Fruit fly (Drosophila melanogaster) whole organism, embryonic: ENCODE data around the gene CG9222.
A peak's percentile ranks its signal among the peaks of the same experiment; 100 is the strongest.

Experiments
- B-H2 ChIP-seq: fragments of 200-800 bp; sonication (Bioruptor generic); optimal IDR thresholded peaks from 2 replicates; lab custom pipeline; 2018; ENCODE audit warnings: missing biosample characterization, mild to moderate bottlenecking, missing genetic modification characterization
- CG10321 ChIP-seq: fragments of 200-800 bp; sonication (Bioruptor generic); IDR thresholded peaks from 2 replicates; pipeline ENCODE4 v1.3.6; 2022; ENCODE audit warnings: missing biosample characterization, missing genetic modification characterization
- CG12219 ChIP-seq: fragments of 200-800 bp; sonication (Bioruptor generic); optimal IDR thresholded peaks from 3 replicates; lab custom pipeline; 2018; ENCODE audit warnings: missing biosample characterization, mild to moderate bottlenecking, missing genetic modification characterization
- CG12769 ChIP-seq: fragments of 200-800 bp; sonication (Bioruptor generic); optimal IDR thresholded peaks from 2 replicates; lab custom pipeline; 2019; ENCODE audit warnings: missing biosample characterization, mild to moderate bottlenecking, missing genetic modification characterization, moderate library complexity
- CG13287 ChIP-seq: fragments of 200-800 bp; sonication (Bioruptor generic); IDR thresholded peaks from 2 replicates; pipeline ENCODE4 v1.3.6; 2022; ENCODE audit warnings: missing biosample characterization, missing genetic modification characterization; ENCODE audit not compliant: partially characterized antibody
- CG14441 ChIP-seq: fragments of 200-800 bp; sonication (Bioruptor generic); IDR thresholded peaks from 2 replicates; pipeline ENCODE4 v1.3.6; 2022; ENCODE audit warnings: missing biosample characterization, missing genetic modification characterization
- CG16813 ChIP-seq: fragments of 200-800 bp; sonication (Bioruptor generic); IDR thresholded peaks from 3 replicates; pipeline ENCODE4 v1.3.6; 2022; ENCODE audit warnings: missing biosample characterization, missing genetic modification characterization; ENCODE audit not compliant: partially characterized antibody
- CG17385 ChIP-seq: fragments of 200-800 bp; sonication (Bioruptor generic); optimal IDR thresholded peaks from 3 replicates; lab custom pipeline; 2018; ENCODE audit warnings: missing biosample characterization, mild to moderate bottlenecking, missing genetic modification characterization
- CG1792 ChIP-seq: fragments of 200-800 bp; sonication (Bioruptor generic); optimal IDR thresholded peaks from 2 replicates; lab custom pipeline; 2016; ENCODE audit warnings: missing biosample characterization, missing genetic modification characterization
- CG31441 ChIP-seq: fragments of 200-800 bp; sonication (Bioruptor generic); IDR thresholded peaks from 2 replicates; pipeline ENCODE4 v1.3.6; 2022; ENCODE audit warnings: missing biosample characterization, missing genetic modification characterization
- CG33213 ChIP-seq: fragments of 200-800 bp; sonication (Bioruptor generic); optimal IDR thresholded peaks from 3 replicates; lab custom pipeline; 2016; ENCODE audit warnings: missing biosample characterization, missing genetic modification characterization
- CG3726 ChIP-seq: fragments of 200-800 bp; sonication (Bioruptor generic); IDR thresholded peaks from 3 replicates; pipeline ENCODE4, ENCODE4 v1.3.6; 2022; ENCODE audit warnings: missing biosample characterization, missing genetic modification characterization
- CG4360 ChIP-seq: fragments of 200-800 bp; sonication (Bioruptor generic); IDR thresholded peaks from 2 replicates; pipeline ENCODE4 v1.3.6; 2022; ENCODE audit warnings: missing biosample characterization, missing genetic modification characterization
- CG4707 ChIP-seq: fragments of 200-800 bp; sonication (Bioruptor generic); optimal IDR thresholded peaks from 2 replicates; lab custom pipeline; 2018; ENCODE audit warnings: missing biosample characterization, mild to moderate bottlenecking, missing genetic modification characterization, moderate library complexity
- CG8290 ChIP-seq, 3 experiments: fragments of 200-800 bp; sonication (Bioruptor generic); optimal IDR thresholded peaks; 2 replicates each; lab custom pipeline; 2016 to 2019; ENCODE audit warnings: missing biosample characterization in 3 of 3, missing genetic modification characterization in 3 of 3, mild to moderate bottlenecking in 2 of 3, moderate library complexity in 1 of 3
- CG8359 ChIP-seq: fragments of 200-800 bp; sonication (Bioruptor generic); optimal IDR thresholded peaks from 2 replicates; lab custom pipeline; 2017; ENCODE audit warnings: missing biosample characterization, mild to moderate bottlenecking, missing genetic modification characterization, borderline replicate concordance
- CG9215 ChIP-seq: fragments of 200-800 bp; sonication (Bioruptor generic); IDR thresholded peaks from 2 replicates; pipeline ENCODE4 v1.3.6; 2022; ENCODE audit warnings: missing biosample characterization, missing genetic modification characterization
- CG9797 ChIP-seq: fragments of 200-800 bp; sonication (Bioruptor generic); optimal IDR thresholded peaks from 3 replicates; lab custom pipeline; 2018; ENCODE audit warnings: missing biosample characterization, mild to moderate bottlenecking, missing genetic modification characterization
- HLH54F ChIP-seq: fragments of 200-800 bp; sonication (Bioruptor generic); optimal IDR thresholded peaks from 3 replicates; lab custom pipeline; 2016; ENCODE audit warnings: missing biosample characterization, missing genetic modification characterization
- Hsf ChIP-seq: fragments of 200-800 bp; sonication (Bioruptor generic); optimal IDR thresholded peaks from 3 replicates; lab custom pipeline; 2016; ENCODE audit warnings: missing biosample characterization, missing genetic modification characterization
- Oaz ChIP-seq: fragments of 200-800 bp; sonication (Bioruptor generic); IDR thresholded peaks from 2 replicates; pipeline ENCODE4 v1.3.6; 2022; ENCODE audit warnings: missing biosample characterization, missing genetic modification characterization
- Scr ChIP-seq: fragments of 200-800 bp; sonication (Bioruptor generic); IDR thresholded peaks from 2 replicates; pipeline ENCODE4 v1.3.6; 2022; ENCODE audit warnings: missing biosample characterization, missing genetic modification characterization; ENCODE audit not compliant: partially characterized antibody
- Sry-β ChIP-seq: fragments of 200-800 bp; sonication (Bioruptor generic); optimal IDR thresholded peaks from 2 replicates; lab custom pipeline; 2018; ENCODE audit warnings: missing biosample characterization, mild to moderate bottlenecking, missing genetic modification characterization, moderate library complexity
- ab ChIP-seq: fragments of 200-800 bp; sonication (Bioruptor generic); optimal IDR thresholded peaks from 2 replicates; lab custom pipeline; 2016; ENCODE audit warnings: missing biosample characterization, missing genetic modification characterization
- ap ChIP-seq: fragments of 200-800 bp; sonication (Bioruptor generic); IDR thresholded peaks from 2 replicates; pipeline ENCODE4 v1.3.6; 2022; ENCODE audit warnings: missing biosample characterization, missing genetic modification characterization
- ase ChIP-seq: fragments of 200-800 bp; sonication (Bioruptor generic); IDR thresholded peaks from 3 replicates; pipeline ENCODE4 v1.3.6; 2022; ENCODE audit warnings: missing biosample characterization, missing genetic modification characterization
- ato ChIP-seq: fragments of 200-800 bp; sonication (Bioruptor generic); IDR thresholded peaks from 2 replicates; pipeline ENCODE4 v1.3.6; 2022; ENCODE audit warnings: missing biosample characterization, missing genetic modification characterization; ENCODE audit not compliant: partially characterized antibody
- bcd ChIP-seq: fragments of 200-800 bp; sonication (Bioruptor generic); optimal IDR thresholded peaks from 2 replicates; lab custom pipeline; 2017; ENCODE audit warnings: missing biosample characterization, mild to moderate bottlenecking, missing genetic modification characterization
- bsh ChIP-seq, 2 experiments: fragments of 200-800 bp; sonication (Bioruptor generic); optimal IDR thresholded peaks; 2 replicates each; lab custom pipeline; 2017 to 2018; ENCODE audit warnings: mild to moderate bottlenecking in 2 of 2, missing biosample characterization in 2 of 2, missing genetic modification characterization in 2 of 2, moderate library complexity in 1 of 2
- crol ChIP-seq: fragments of 200-800 bp; sonication (Bioruptor generic); IDR thresholded peaks from 2 replicates; pipeline ENCODE4 v1.3.6; 2022; ENCODE audit warnings: missing biosample characterization, missing genetic modification characterization
- ems ChIP-seq: fragments of 200-800 bp; sonication (Bioruptor generic); optimal IDR thresholded peaks from 3 replicates; lab custom pipeline; 2016; ENCODE audit warnings: missing biosample characterization, missing genetic modification characterization
- exex ChIP-seq: fragments of 200-800 bp; sonication (Bioruptor generic); optimal IDR thresholded peaks from 4 replicates; lab custom pipeline; 2018; ENCODE audit warnings: missing biosample characterization, mild to moderate bottlenecking, missing genetic modification characterization, moderate library complexity
- gem ChIP-seq: fragments of 200-800 bp; sonication (Bioruptor generic); optimal IDR thresholded peaks from 2 replicates; lab custom pipeline; 2019; ENCODE audit warnings: missing biosample characterization, mild to moderate bottlenecking, missing genetic modification characterization, moderate library complexity
- grau ChIP-seq: fragments of 200-800 bp; optimal IDR thresholded peaks from 3 replicates; lab custom pipeline; 2019; ENCODE audit warnings: missing biosample characterization, mild to moderate bottlenecking, missing genetic modification characterization, moderate library complexity
- hbn ChIP-seq: fragments of 200-800 bp; sonication (Bioruptor generic); IDR thresholded peaks from 2 replicates; pipeline ENCODE4 v1.3.6; 2022; ENCODE audit warnings: missing biosample characterization, missing genetic modification characterization; ENCODE audit not compliant: partially characterized antibody
- mirr ChIP-seq: fragments of 200-800 bp; sonication (Bioruptor generic); optimal IDR thresholded peaks from 3 replicates; lab custom pipeline; 2018; ENCODE audit warnings: missing biosample characterization, mild to moderate bottlenecking, missing genetic modification characterization
- mld ChIP-seq: fragments of 200-800 bp; sonication (Bioruptor generic); IDR thresholded peaks from 3 replicates; pipeline ENCODE4 v1.3.6; 2022; ENCODE audit warnings: missing biosample characterization, missing genetic modification characterization; ENCODE audit not compliant: partially characterized antibody
- onecut ChIP-seq: fragments of 200-800 bp; sonication (Bioruptor generic); IDR thresholded peaks from 2 replicates; pipeline ENCODE4 v1.3.6; 2022; ENCODE audit warnings: missing biosample characterization, missing genetic modification characterization
- p53 ChIP-seq: fragments of 200-800 bp; sonication (Bioruptor generic); optimal IDR thresholded peaks from 2 replicates; lab custom pipeline; 2016; ENCODE audit warnings: missing biosample characterization, missing genetic modification characterization
- phol ChIP-seq: fragments of 200-800 bp; sonication (Bioruptor generic); optimal IDR thresholded peaks from 3 replicates; lab custom pipeline; 2018; ENCODE audit warnings: missing biosample characterization, mild to moderate bottlenecking, missing genetic modification characterization, moderate library complexity
- pum ChIP-seq: fragments of 200-800 bp; sonication (Bioruptor generic); optimal IDR thresholded peaks from 2 replicates; lab custom pipeline; 2016; ENCODE audit warnings: missing biosample characterization, missing genetic modification characterization
- sc ChIP-seq, 3 experiments: fragments of >200 bp in 2 of 3; fragments of 200-800 bp in 1 of 3; sonication (Bioruptor generic) in 1 of 3; optimal IDR thresholded peaks; 2 replicates in 2 of 3; 3 replicates in 1 of 3; lab custom pipeline; 2017; ENCODE audit warnings: mild to moderate bottlenecking in 1 of 3, missing biosample characterization in 1 of 3, missing genetic modification characterization in 1 of 3, missing genetic modification reagents in 1 of 3
- ssp ChIP-seq: fragments of 200-800 bp; sonication (Bioruptor generic); IDR thresholded peaks from 2 replicates; pipeline ENCODE4 v1.3.6; 2022; ENCODE audit warnings: missing biosample characterization, missing genetic modification characterization
- tll ChIP-seq, 2 experiments: fragments of 200-800 bp in 1 of 2; fragments of >200 bp in 1 of 2; sonication (Bioruptor generic) in 1 of 2; optimal IDR thresholded peaks; 2 replicates each; lab custom pipeline; 2017 to 2019; ENCODE audit warnings: missing biosample characterization in 2 of 2, missing genetic modification characterization in 2 of 2, mild to moderate bottlenecking in 1 of 2, moderate library complexity in 1 of 2
- unpg ChIP-seq: fragments of 200-800 bp; sonication (Bioruptor generic); optimal IDR thresholded peaks from 3 replicates; lab custom pipeline; 2018; ENCODE audit warnings: missing biosample characterization, mild to moderate bottlenecking, missing genetic modification characterization, moderate library complexity
- zfh1 ChIP-seq: fragments of 200-800 bp; sonication (Bioruptor generic); IDR thresholded peaks from 3 replicates; pipeline ENCODE4 v1.3.6; 2022; ENCODE audit warnings: missing biosample characterization, missing genetic modification characterization

The CG9222 gene

DNA sequence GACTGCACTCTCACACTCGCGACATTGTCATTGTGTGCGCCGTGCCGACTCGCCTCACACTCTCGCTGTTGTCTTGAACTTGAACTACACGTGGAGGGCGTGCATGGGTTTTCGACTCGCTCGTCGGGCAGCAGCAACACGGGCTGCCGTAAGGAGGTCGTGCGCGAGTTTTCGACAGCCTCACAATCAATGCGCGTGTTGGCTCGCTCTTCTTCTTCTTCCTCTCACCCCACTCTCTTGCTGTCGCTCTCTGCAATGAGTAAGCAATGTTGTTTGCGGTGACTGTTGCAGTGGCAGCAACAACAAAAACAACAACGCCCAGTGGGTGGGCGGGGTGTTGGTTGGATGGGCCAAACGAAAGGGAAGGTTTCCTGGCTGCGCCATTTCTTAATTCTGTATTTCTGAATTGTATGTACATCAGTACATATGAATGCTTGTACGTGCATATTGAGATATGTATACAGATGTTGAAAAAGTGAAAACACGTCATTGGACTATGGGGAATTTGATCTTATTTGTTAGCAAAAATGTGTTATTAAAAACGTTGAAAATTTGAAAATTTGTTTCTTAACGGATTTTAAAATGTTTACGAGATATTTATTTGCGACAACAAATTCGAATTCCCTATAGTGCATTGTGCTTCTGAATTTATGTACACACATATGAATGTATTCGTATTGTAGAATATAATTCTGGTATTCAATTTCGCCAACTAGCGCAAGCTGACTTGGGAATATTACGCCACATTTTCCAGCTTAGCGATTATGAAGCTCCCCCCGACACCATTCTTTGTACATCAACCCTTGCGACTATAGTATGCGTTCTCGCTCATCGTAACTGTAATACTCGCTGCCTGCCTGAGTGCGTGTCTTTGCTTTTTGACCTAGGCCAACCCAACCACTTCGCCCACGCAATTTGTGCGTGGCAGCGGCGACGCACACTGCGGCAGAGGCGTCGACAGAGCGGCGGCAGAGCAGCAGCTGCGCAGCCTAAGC is 42.2 kb upstream of the CG9222 start (continued):
- TF ChIP-seq sc (optimal IDR thresholded peaks at IDR 0.05; lab: Kevin White, UChicago) (no peak), sc (GFP tag; optimal IDR thresholded peaks at IDR 0.05; lab: Kevin White, UChicago) (peak; percentile 25), CG3726 (GFP tag; lab: Robert Waterston, UW) (no peak), Sry-β (no peak), gem (tag; lab: Kevin White, UChicago) (peak; percentile 63), ap (GFP tag; lab: Robert Waterston, UW) (no peak), ato (GFP tag; lab: Robert Waterston, UW) (peak; percentile 47; the same call in 1 of the 2 replicates), mirr (GFP tag; lab: Kevin White, UChicago) (peak; percentile 94), ase (no peak), exex (peak; percentile 6), CG9215 (GFP tag; lab: Robert Waterston, UW) (no peak), CG33213 (GFP tag; lab: Kevin White, UChicago) (no peak), tll (GFP tag; optimal IDR thresholded peaks at IDR 0.05; lab: Kevin White, UChicago) (peak in 1 of 2 experiments; percentile 91), CG8359 (peak; percentile 0), onecut (peak; percentile 90), CG16813 (GFP tag; lab: Robert Waterston, UW) (peak; percentile 44; the same call in 1 of the 3 replicates), HLH54F (no peak), bsh (GFP tag; optimal IDR thresholded peaks at IDR 0.05; lab: Kevin White, UChicago) (peak in 1 of 2 experiments; percentile 13), zfh1 (GFP tag; lab: Robert Waterston, UW) (no peak), CG9797 (GFP tag; lab: Kevin White, UChicago) (no peak), CG12219 (no peak), grau (tag; lab: Kevin White, UChicago) (peak; percentile 54), ab (peak; percentile 73), CG4360 (GFP tag; lab: Robert Waterston, UW) (peak; percentile 93), CG13287 (GFP tag; lab: Robert Waterston, UW) (peak; percentile 64; the same call in 1 of the 2 replicates), phol (tag; lab: Kevin White, UChicago) (no peak), ems (GFP tag; lab: Kevin White, UChicago) (no peak), mld (GFP tag; lab: Robert Waterston, UW) (no peak), p53 (GFP tag; lab: Kevin White, UChicago) (no peak), pum (GFP tag; lab: Kevin White, UChicago) (no peak), CG12769 (tag; lab: Kevin White, UChicago) (peak; percentile 81), B-H2 (GFP tag; lab: Kevin White, UChicago) (peak; percentile 60), crol (GFP tag; lab: Robert Waterston, UW) (peak; percentile 88), CG4707 (GFP tag; lab: Kevin White, UChicago) (peak; percentile 67), unpg (GFP tag; lab: Kevin White, UChicago) (peak; percentile 6), CG10321 (no peak), CG31441 (GFP tag; lab: Robert Waterston, UW) (0 out of 2 replicates have a peak, but pooled peaks have one; percentile 13), Oaz (GFP tag; lab: Robert Waterston, UW) (no peak), CG8290 (GFP tag; optimal IDR thresholded peaks at IDR 0.05; lab: Kevin White, UChicago) (no peak), CG8290 (tag; optimal IDR thresholded peaks at IDR 0.05; lab: Kevin White, UChicago) (peak in 1 of 2 experiments; percentile 73), bcd (GFP tag; lab: Kevin White, UChicago) (peak; percentile 24), CG17385 (GFP tag; lab: Kevin White, UChicago) (peak; percentile 100), CG1792 (GFP tag; lab: Kevin White, UChicago) (no peak), hbn (GFP tag; lab: Robert Waterston, UW) (peak; percentile 42), Hsf (GFP tag; lab: Kevin White, UChicago) (no peak), Scr (GFP tag; lab: Robert Waterston, UW) (peak; percentile 53), CG14441 (GFP tag; lab: Robert Waterston, UW) (no peak), ssp (GFP tag; lab: Robert Waterston, UW) (no peak)
